Worm (Caenorhabditis elegans): Measurements from ENCODE around the gene dhs-29.

The dhs-29 gene

ce11 chrX:7679835-7680234 lies 15.1 kb upstream of the dhs-29 start:
- TF ChIP-seq ces-1 (GFP tag; optimal IDR thresholded peaks at IDR 0.05), result peak; percentile 11
- TF ChIP-seq dve-1 (tag; optimal IDR thresholded peaks at IDR 0.05; ENCODE audit: insufficient read depth), result no peak
- TF ChIP-seq ceh-20 (GFP tag; IDR thresholded peaks at IDR 0.05), result no peak
- 0 out of 2 replicates have a peak, but pooled peaks have one; percentile 47 for TF ChIP-seq ctbp-1 (GFP tag; IDR thresholded peaks at IDR 0.05)
- peak; percentile 34 for TF ChIP-seq fkh-10 (GFP tag; optimal IDR thresholded peaks at IDR 0.05)
- TF ChIP-seq jun-1 (tag; optimal IDR thresholded peaks at IDR 0.05), result no peak

ce11 chrX:7678437-7679139 lies 13.9 kb upstream of the dhs-29 start:
- TF ChIP-seq hlh-30 (tag; optimal IDR thresholded peaks at IDR 0.05; ENCODE audit: insufficient read depth), result peak; percentile 73
- TF ChIP-seq gei-8 (GFP tag; optimal IDR thresholded peaks at IDR 0.05), result no peak
- TF ChIP-seq hmg-1.1 (GFP tag; IDR thresholded peaks at IDR 0.05), result peak; percentile 51
- no peak for TF ChIP-seq lin-1 (GFP tag; IDR thresholded peaks at IDR 0.05)
- TF ChIP-seq lir-3 (tag; optimal IDR thresholded peaks at IDR 0.05), result no peak
- TF ChIP-seq F49E8.2 (tag; optimal IDR thresholded peaks at IDR 0.05; ENCODE audit: borderline replicate concordance), result no peak
- no peak for TF ChIP-seq D1046.2 (GFP tag; IDR thresholded peaks at IDR 0.05)
- peak; percentile 16 for TF ChIP-seq mep-1 (tag; optimal IDR thresholded peaks at IDR 0.05)
- TF ChIP-seq spr-3 (GFP tag; optimal IDR thresholded peaks at IDR 0.05), result no peak
- peak; percentile 91 for TF ChIP-seq aha-1 (tag)
- no peak for TF ChIP-seq dpl-1 (GFP tag; optimal IDR thresholded peaks at IDR 0.05)
- no peak for TF ChIP-seq nhr-237 (tag; optimal IDR thresholded peaks at IDR 0.05)
- no peak for TF ChIP-seq ceh-62 (tag; optimal IDR thresholded peaks at IDR 0.05)

DNA sequence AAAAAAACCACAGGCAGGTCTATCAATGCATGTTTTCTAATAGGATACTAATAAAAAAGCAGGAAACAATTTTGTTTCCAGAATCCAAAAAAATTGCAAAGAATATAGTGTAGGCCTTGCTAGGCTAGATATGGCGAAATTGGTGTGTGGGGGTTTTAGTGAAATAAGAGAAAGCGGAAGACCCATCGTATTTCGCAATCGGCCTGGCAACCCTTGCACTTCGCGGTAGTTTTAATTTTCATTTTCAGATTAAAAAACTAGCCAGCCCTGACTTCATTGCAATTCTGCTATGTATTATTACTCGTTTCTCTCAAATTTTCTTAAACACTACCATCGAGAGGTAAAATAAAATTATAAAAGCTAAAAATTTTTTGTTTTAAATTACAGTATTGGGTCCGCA lies 10.2 kb upstream of the dhs-29 start:
- TF ChIP-seq zip-11 (GFP tag; IDR thresholded peaks at IDR 0.05) (no peak), aha-1 (tag) (peak; percentile 24), ztf-7 (tag; optimal IDR thresholded peaks at IDR 0.05) (no peak)

ce11 chrX:7672693-7673092 lies 8.0 kb upstream of the dhs-29 start, which contains the start of gene F27D9.2:
TSS of gene F27D9.2 (plus strand) at chrX:7672993.
- no peak for TF ChIP-seq hif-1 (tag; optimal IDR thresholded peaks at IDR 0.05)
- no peak for TF ChIP-seq nhr-11 (tag; optimal IDR thresholded peaks at IDR 0.05)
- TF ChIP-seq spr-3 (GFP tag; optimal IDR thresholded peaks at IDR 0.05), result no peak
- no peak for TF ChIP-seq gei-8 (GFP tag; optimal IDR thresholded peaks at IDR 0.05)
- TF ChIP-seq lsy-2 (tag; optimal IDR thresholded peaks at IDR 0.05), result no peak

- TF ChIP-seq nhr-102 (tag; optimal IDR thresholded peaks at IDR 0.05) (no peak), duxl-1 (tag; optimal IDR thresholded peaks at IDR 0.05; ENCODE audit: poor library complexity) (no peak), mes-2 (tag; optimal IDR thresholded peaks at IDR 0.05; ENCODE audit: poor library complexity, severe bottlenecking) (no peak), aha-1 (tag) (peak; percentile 49), ceh-82 (tag; optimal IDR thresholded peaks at IDR 0.05) (no peak)
Measured at ce11 chrX:7670655-7671054, 5.9 kb upstream of the dhs-29 start, which contains the start of gene F27D9.7. TSS of gene F27D9.7 (minus strand) at chrX:7670755.

ce11 chrX:7667394-7668089 lies 2.8 kb upstream of the dhs-29 start, which contains the start of gene F27D9.13:
TSS of gene F27D9.13 (minus strand) at chrX:7667444.
- TF ChIP-seq egl-43 (GFP tag; IDR thresholded peaks at IDR 0.05) (no peak), nhr-28 (tag; optimal IDR thresholded peaks at IDR 0.05) (peak; percentile 21), ces-1 (GFP tag; optimal IDR thresholded peaks at IDR 0.05) (no peak), dve-1 (tag; optimal IDR thresholded peaks at IDR 0.05; ENCODE audit: insufficient read depth) (peak; percentile 17), hlh-11 (tag; optimal IDR thresholded peaks at IDR 0.05) (peak; percentile 12), pqm-1 (tag; optimal IDR thresholded peaks at IDR 0.05) (peak; percentile 3)
